Worm (Caenorhabditis elegans): Measurements from ENCODE around the gene lis-1.

Gene lis-1

ce11 chrIII:13376304-13376760 lies at the start of gene lis-1:
TSS of gene lis-1 (minus strand) at chrIII:13376710.
- TF ChIP-seq aly-1 (tag; optimal IDR thresholded peaks at IDR 0.05) = no peak
- TF ChIP-seq hmbx-1 (tag; optimal IDR thresholded peaks at IDR 0.05) = no peak
- TF ChIP-seq ets-7 (tag; optimal IDR thresholded peaks at IDR 0.05) = no peak

- no peak for TF ChIP-seq B0310.2 (tag; optimal IDR thresholded peaks at IDR 0.05)
Observed at ce11 chrIII:13426036-13426435, 49.5 kb upstream of the lis-1 start, which contains the start of gene cope-1. TSS of gene cope-1 (plus strand) at chrIII:13426264.

- TF ChIP-seq hmbx-1 (tag; optimal IDR thresholded peaks at IDR 0.05) (no peak), hnd-1 (tag; optimal IDR thresholded peaks at IDR 0.05) (no peak), tbx-11 (GFP tag; IDR thresholded peaks at IDR 0.05) (no peak), ama-1 (optimal IDR thresholded peaks at IDR 0.05) (no peak), ceh-13 (GFP tag; optimal IDR thresholded peaks at IDR 0.05) (no peak)
Observed at ce11 chrIII:13423414-13423813, 46.9 kb upstream of the lis-1 start, which contains the start of gene exo-1. TSS of gene exo-1 (plus strand) at chrIII:13423514.

ce11 chrIII:13418975-13419374 lies 42.5 kb upstream of the lis-1 start:
- TF ChIP-seq hnd-1 (tag; optimal IDR thresholded peaks at IDR 0.05) (no peak), aly-1 (tag; optimal IDR thresholded peaks at IDR 0.05) (no peak), sea-1 (GFP tag; conservative IDR thresholded peaks at IDR 0.05) (no peak), ama-1 (optimal IDR thresholded peaks at IDR 0.05) (no peak), ets-7 (tag; optimal IDR thresholded peaks at IDR 0.05) (no peak), tra-4 (tag; optimal IDR thresholded peaks at IDR 0.05) (no peak)

- no peak for TF ChIP-seq ceh-36 (tag; optimal IDR thresholded peaks at IDR 0.05)
- no peak for TF ChIP-seq ama-1 (optimal IDR thresholded peaks at IDR 0.05)
- no peak for TF ChIP-seq hmbx-1 (tag; optimal IDR thresholded peaks at IDR 0.05)
- no peak for TF ChIP-seq ceh-13 (GFP tag; optimal IDR thresholded peaks at IDR 0.05)
- no peak for TF ChIP-seq F13C5.2 (tag; optimal IDR thresholded peaks at IDR 0.05)
- no peak for TF ChIP-seq tra-4 (tag; optimal IDR thresholded peaks at IDR 0.05)
- TF ChIP-seq aly-1 (tag; optimal IDR thresholded peaks at IDR 0.05) = no peak
- TF ChIP-seq tbx-11 (GFP tag; IDR thresholded peaks at IDR 0.05) = no peak
- no peak for TF ChIP-seq sea-1 (GFP tag; conservative IDR thresholded peaks at IDR 0.05)
- TF ChIP-seq pes-1 (GFP tag; IDR thresholded peaks at IDR 0.05) = no peak
- no peak for TF ChIP-seq tbx-37 (GFP tag; conservative IDR thresholded peaks at IDR 0.05)
- TF ChIP-seq flt-1 (GFP tag; IDR thresholded peaks at IDR 0.05) = no peak
- no peak for TF ChIP-seq hmg-4 (GFP tag; optimal IDR thresholded peaks at IDR 0.05)
- TF ChIP-seq hnd-1 (tag; optimal IDR thresholded peaks at IDR 0.05) = no peak
- TF ChIP-seq B0310.2 (tag; optimal IDR thresholded peaks at IDR 0.05) = no peak
- TF ChIP-seq scrt-1 (GFP tag; IDR thresholded peaks at IDR 0.05) = no peak
- no peak for TF ChIP-seq ets-7 (tag; optimal IDR thresholded peaks at IDR 0.05)
Observed at ce11 chrIII:13411202-13411601, 34.7 kb upstream of the lis-1 start.

- TF ChIP-seq hmg-4 (GFP tag; optimal IDR thresholded peaks at IDR 0.05) = no peak
- TF ChIP-seq tbx-11 (GFP tag; IDR thresholded peaks at IDR 0.05) = no peak
- no peak for TF ChIP-seq hnd-1 (tag; optimal IDR thresholded peaks at IDR 0.05)
- no peak for TF ChIP-seq ceh-36 (tag; optimal IDR thresholded peaks at IDR 0.05)
- no peak for TF ChIP-seq B0310.2 (tag; optimal IDR thresholded peaks at IDR 0.05)
- no peak for TF ChIP-seq ets-7 (tag; optimal IDR thresholded peaks at IDR 0.05)
- no peak for TF ChIP-seq pes-1 (GFP tag; IDR thresholded peaks at IDR 0.05)
- no peak for TF ChIP-seq hmbx-1 (tag; optimal IDR thresholded peaks at IDR 0.05)
- TF ChIP-seq ceh-13 (GFP tag; optimal IDR thresholded peaks at IDR 0.05) = no peak
- no peak for TF ChIP-seq flt-1 (GFP tag; IDR thresholded peaks at IDR 0.05)
- no peak for TF ChIP-seq aly-1 (tag; optimal IDR thresholded peaks at IDR 0.05)
- no peak for TF ChIP-seq tra-4 (tag; optimal IDR thresholded peaks at IDR 0.05)
- no peak for TF ChIP-seq scrt-1 (GFP tag; IDR thresholded peaks at IDR 0.05)
- no peak for TF ChIP-seq tbx-37 (GFP tag; conservative IDR thresholded peaks at IDR 0.05)
- no peak for TF ChIP-seq ama-1 (optimal IDR thresholded peaks at IDR 0.05)
- no peak for TF ChIP-seq F13C5.2 (tag; optimal IDR thresholded peaks at IDR 0.05)
Observed at ce11 chrIII:13409498-13409897, 33.0 kb upstream of the lis-1 start, which contains the start of gene myo-6. TSS of gene myo-6 (plus strand) at chrIII:13409798.

- no peak for TF ChIP-seq tbx-37 (GFP tag; conservative IDR thresholded peaks at IDR 0.05)
- no peak for TF ChIP-seq tra-4 (tag; optimal IDR thresholded peaks at IDR 0.05)
- no peak for TF ChIP-seq tbx-11 (GFP tag; IDR thresholded peaks at IDR 0.05)
- no peak for TF ChIP-seq ets-7 (tag; optimal IDR thresholded peaks at IDR 0.05)
Observed at ce11 chrIII:13405504-13405903, 29.0 kb upstream of the lis-1 start, which contains the start of gene nas-1. TSS of gene nas-1 (plus strand) at chrIII:13405804.

- TF ChIP-seq tbx-37 (GFP tag; conservative IDR thresholded peaks at IDR 0.05) = no peak
- TF ChIP-seq aly-1 (tag; optimal IDR thresholded peaks at IDR 0.05) = no peak
- no peak for TF ChIP-seq B0310.2 (tag; optimal IDR thresholded peaks at IDR 0.05)
- TF ChIP-seq scrt-1 (GFP tag; IDR thresholded peaks at IDR 0.05) = no peak
- no peak for TF ChIP-seq sea-1 (GFP tag; conservative IDR thresholded peaks at IDR 0.05)
- no peak for TF ChIP-seq hmg-4 (GFP tag; optimal IDR thresholded peaks at IDR 0.05)
- TF ChIP-seq ceh-36 (tag; optimal IDR thresholded peaks at IDR 0.05) = no peak
- TF ChIP-seq hmbx-1 (tag; optimal IDR thresholded peaks at IDR 0.05) = no peak
- no peak for TF ChIP-seq tbx-11 (GFP tag; IDR thresholded peaks at IDR 0.05)
- no peak for TF ChIP-seq flt-1 (GFP tag; IDR thresholded peaks at IDR 0.05)
- no peak for TF ChIP-seq hnd-1 (tag; optimal IDR thresholded peaks at IDR 0.05)
Observed at ce11 chrIII:13404418-13404817, 27.9 kb upstream of the lis-1 start, which contains the start of gene ttr-52. TSS of gene ttr-52 (plus strand) at chrIII:13404718.

- no peak for TF ChIP-seq ama-1 (optimal IDR thresholded peaks at IDR 0.05)
- no peak for TF ChIP-seq ceh-13 (GFP tag; optimal IDR thresholded peaks at IDR 0.05)
- TF ChIP-seq tra-4 (tag; optimal IDR thresholded peaks at IDR 0.05) = no peak
- no peak for TF ChIP-seq hnd-1 (tag; optimal IDR thresholded peaks at IDR 0.05)
- TF ChIP-seq pes-1 (GFP tag; IDR thresholded peaks at IDR 0.05) = no peak
- no peak for TF ChIP-seq tbx-11 (GFP tag; IDR thresholded peaks at IDR 0.05)
- no peak for TF ChIP-seq hmbx-1 (tag; optimal IDR thresholded peaks at IDR 0.05)
- TF ChIP-seq ets-7 (tag; optimal IDR thresholded peaks at IDR 0.05) = no peak
- TF ChIP-seq F13C5.2 (tag; optimal IDR thresholded peaks at IDR 0.05) = no peak
- TF ChIP-seq tbx-37 (GFP tag; conservative IDR thresholded peaks at IDR 0.05) = no peak
- TF ChIP-seq scrt-1 (GFP tag; IDR thresholded peaks at IDR 0.05) = no peak
- TF ChIP-seq aly-1 (tag; optimal IDR thresholded peaks at IDR 0.05) = no peak
- TF ChIP-seq sea-1 (GFP tag; conservative IDR thresholded peaks at IDR 0.05) = no peak
- no peak for TF ChIP-seq flt-1 (GFP tag; IDR thresholded peaks at IDR 0.05)
Observed at ce11 chrIII:13402934-13403333, 26.4 kb upstream of the lis-1 start, which contains the start of gene mig-18. TSS of gene mig-18 (plus strand) at chrIII:13403234.
